Fruit fly (Drosophila melanogaster) whole organism, wandering third instar larva: ENCODE data around the gene CG7886.

ENCODE experiments used
- Abd-B ChIP-seq: fragments of >200 bp; optimal IDR thresholded peaks from 2 replicates; lab custom pipeline; 2017; ENCODE audit warnings: missing biosample characterization, missing genetic modification characterization
- CG32264 ChIP-seq: fragments of 200-800 bp; sonication (Bioruptor generic); optimal IDR thresholded peaks from 2 replicates; lab custom pipeline; 2016; ENCODE audit warnings: missing biosample characterization, missing genetic modification characterization
- Dif ChIP-seq: fragments of 200-275, 200-300 bp; sonication (Bioruptor generic); optimal IDR thresholded peaks from 2 replicates; lab custom pipeline; 2018; ENCODE audit warnings: missing biosample characterization, missing genetic modification characterization; ENCODE audit not compliant: partially characterized antibody
- GATAd ChIP-seq: sonication (Bioruptor generic); optimal IDR thresholded peaks from 2 replicates; lab custom pipeline; 2016; ENCODE audit warnings: missing biosample characterization, missing genetic modification characterization
- HLH106 ChIP-seq: fragments of 200-800 bp; optimal IDR thresholded peaks from 3 replicates; lab custom pipeline; 2019; ENCODE audit warnings: missing biosample characterization, mild to moderate bottlenecking, missing genetic modification characterization, moderate library complexity
- Hnf4 ChIP-seq: fragments of 200-800 bp; sonication (Bioruptor generic); optimal IDR thresholded peaks from 2 replicates; lab custom pipeline; 2016; ENCODE audit warnings: missing biosample characterization, mild to moderate bottlenecking, missing genetic modification characterization
- Hr78 ChIP-seq: fragments of >200 bp; optimal IDR thresholded peaks from 2 replicates; lab custom pipeline; 2017; ENCODE audit warnings: missing biosample characterization, missing genetic modification characterization
- Hr83 ChIP-seq: fragments of 200-300 bp; sonication (Bioruptor generic); optimal IDR thresholded peaks from 2 replicates; lab custom pipeline; 2016; ENCODE audit warnings: missing biosample characterization, mild to moderate bottlenecking, missing genetic modification characterization, moderate library complexity; ENCODE audit not compliant: poor library complexity, severe bottlenecking
- Jra ChIP-seq: sonication (Bioruptor generic); optimal IDR thresholded peaks from 2 replicates; lab custom pipeline; 2016; ENCODE audit warnings: missing biosample characterization, missing genetic modification characterization
- Mio ChIP-seq: sonication (Bioruptor generic); optimal IDR thresholded peaks from 2 replicates; lab custom pipeline; 2016; ENCODE audit warnings: missing biosample characterization, missing genetic modification characterization
- Myc ChIP-seq: fragments of >200 bp; optimal IDR thresholded peaks from 2 replicates; lab custom pipeline; 2017
- N ChIP-seq: fragments of >200 bp; optimal IDR thresholded peaks from 2 replicates; lab custom pipeline; 2018; ENCODE audit warnings: missing biosample characterization, missing external identifiers, missing genetic modification characterization
- OdsH ChIP-seq: fragments of 200-800 bp; sonication (Bioruptor generic); optimal IDR thresholded peaks from 2 replicates; lab custom pipeline; 2016; ENCODE audit warnings: missing biosample characterization, mild to moderate bottlenecking, missing genetic modification characterization
- Rel ChIP-seq, 2 experiments: fragments of 200-800 bp; sonication (Bioruptor generic) in 1 of 2; optimal IDR thresholded peaks; 2 replicates in 1 of 2; 3 replicates in 1 of 2; lab custom pipeline; 2016 to 2019; ENCODE audit warnings: mild to moderate bottlenecking in 2 of 2, missing biosample characterization in 2 of 2, missing genetic modification characterization in 2 of 2, moderate library complexity in 1 of 2
- Sp1 ChIP-seq: fragments of 200-800 bp; sonication (Bioruptor generic); optimal IDR thresholded peaks from 3 replicates; lab custom pipeline; 2019; ENCODE audit warnings: missing biosample characterization, mild to moderate bottlenecking, missing genetic modification characterization, moderate library complexity
- Vsx2 ChIP-seq: fragments of 200-300, 225-300 bp; sonication (Bioruptor generic); optimal IDR thresholded peaks from 2 replicates; lab custom pipeline; 2018; ENCODE audit warnings: missing biosample characterization, missing genetic modification characterization; ENCODE audit not compliant: partially characterized antibody
- br ChIP-seq: fragments of 200-800 bp; sonication (Bioruptor generic); optimal IDR thresholded peaks from 2 replicates; lab custom pipeline; 2016; ENCODE audit warnings: missing biosample characterization, missing genetic modification characterization
- brk ChIP-seq: fragments of 200-800 bp; sonication (Bioruptor generic); optimal IDR thresholded peaks from 2 replicates; lab custom pipeline; 2016; ENCODE audit warnings: missing biosample characterization, mild to moderate bottlenecking, missing genetic modification characterization
- dl ChIP-seq, 2 experiments: fragments of 175-275, 200-275 bp in 1 of 2; fragments of 200-275 bp in 1 of 2; sonication (Bioruptor generic); optimal IDR thresholded peaks; lab custom pipeline; 2018; ENCODE audit warnings: mild to moderate bottlenecking in 2 of 2, missing biosample characterization in 2 of 2, missing genetic modification characterization in 2 of 2, moderate library complexity in 2 of 2; ENCODE audit not compliant: partially characterized antibody in 2 of 2, insufficient read depth in 1 of 2
- dsf ChIP-seq: sonication (Bioruptor generic); optimal IDR thresholded peaks from 2 replicates; lab custom pipeline; 2016; ENCODE audit warnings: missing biosample characterization, missing genetic modification characterization, borderline replicate concordance
- foxo ChIP-seq, 2 experiments: fragments of 200-800 bp; sonication (Bioruptor generic); optimal IDR thresholded peaks; 2 replicates in 1 of 2; 3 replicates in 1 of 2; lab custom pipeline; 2016 to 2017; ENCODE audit warnings: missing biosample characterization in 2 of 2, missing genetic modification characterization in 2 of 2
- fru ChIP-seq: fragments of 200-800 bp; sonication (Bioruptor generic); optimal IDR thresholded peaks from 3 replicates; lab custom pipeline; 2016; ENCODE audit warnings: missing biosample characterization, mild to moderate bottlenecking, missing genetic modification characterization
- h ChIP-seq: fragments of 200-800 bp; sonication (Bioruptor generic); optimal IDR thresholded peaks from 3 replicates; lab custom pipeline; 2016; ENCODE audit warnings: missing biosample characterization, mild to moderate bottlenecking, missing genetic modification characterization
- jim ChIP-seq: fragments of 175-275, 200-325 bp; sonication (Bioruptor generic); optimal IDR thresholded peaks from 2 replicates; lab custom pipeline; 2016; ENCODE audit warnings: missing biosample characterization, mild to moderate bottlenecking, missing genetic modification characterization
- lola ChIP-seq: fragments of >200 bp; optimal IDR thresholded peaks from 2 replicates; lab custom pipeline; 2017; ENCODE audit warnings: missing biosample characterization, missing genetic modification characterization
- pan ChIP-seq: fragments of >200 bp; optimal IDR thresholded peaks from 2 replicates; lab custom pipeline; 2017
- rgr ChIP-seq: fragments of 200-800 bp; sonication (Bioruptor generic); optimal IDR thresholded peaks from 3 replicates; lab custom pipeline; 2016; ENCODE audit warnings: missing biosample characterization, mild to moderate bottlenecking, missing genetic modification characterization
- sage ChIP-seq: fragments of 200-800 bp; sonication (Bioruptor generic); optimal IDR thresholded peaks from 2 replicates; lab custom pipeline; 2016; ENCODE audit warnings: missing biosample characterization, mild to moderate bottlenecking, missing genetic modification characterization
- tai ChIP-seq: sonication (Bioruptor generic); optimal IDR thresholded peaks from 2 replicates; lab custom pipeline; 2016; ENCODE audit warnings: missing biosample characterization, missing genetic modification characterization
- usp ChIP-seq: fragments of >200 bp; optimal IDR thresholded peaks from 2 replicates; lab custom pipeline; 2017; ENCODE audit warnings: missing biosample characterization, missing genetic modification characterization
- woc ChIP-seq: sonication (Bioruptor generic); optimal IDR thresholded peaks from 2 replicates; lab custom pipeline; 2016; ENCODE audit warnings: missing biosample characterization, mild to moderate bottlenecking, missing genetic modification characterization

Gene CG7886

dm6 chr3R:14631911-14632310, 10.5 kb downstream of the CG7886 start:
- TF ChIP-seq br (GFP tag; lab: Kevin White, UChicago) (no peak), lola (GFP tag; lab: Kevin White, UChicago) (no peak), Rel (GFP tag; optimal IDR thresholded peaks at IDR 0.05; lab: Kevin White, UChicago) (no peak), Rel (tag; optimal IDR thresholded peaks at IDR 0.05; lab: Kevin White, UChicago) (no peak), Mio (GFP tag; lab: Kevin White, UChicago) (no peak), Abd-B (no peak), tai (no peak), rgr (GFP tag; lab: Kevin White, UChicago) (no peak), CG32264 (GFP tag; lab: Kevin White, UChicago) (no peak), jim (GFP tag; lab: Kevin White, UChicago) (no peak), usp (GFP tag; lab: Kevin White, UChicago) (no peak), dsf (GFP tag; lab: Kevin White, UChicago) (no peak), Hnf4 (no peak), fru (GFP tag; lab: Kevin White, UChicago) (no peak), h (no peak), Vsx2 (GFP tag; lab: Kevin White, UChicago) (no peak), Hr78 (GFP tag; lab: Kevin White, UChicago) (no peak)
- TF ChIP-seq, all 38 proteins: peak for 0

dm6 chr3R:14630119-14630623, 12.2 kb downstream of the CG7886 start, which contains the start of gene Cad88C:
Cad88C (plus strand) TSS chr3R:14630478.
- TF ChIP-seq pan (lab: Kevin White, UChicago) (no peak), Mio (GFP tag; lab: Kevin White, UChicago) (no peak), Vsx2 (GFP tag; lab: Kevin White, UChicago) (peak; percentile 41)

dm6 chr3R:14626781-14627180, 15.6 kb downstream of the CG7886 start:
- TF ChIP-seq sage (GFP tag; lab: Kevin White, UChicago) (no peak), N (no peak), h (no peak), Hr83 (GFP tag; lab: Kevin White, UChicago) (no peak), Rel (GFP tag; optimal IDR thresholded peaks at IDR 0.05; lab: Kevin White, UChicago) (no peak), Rel (tag; optimal IDR thresholded peaks at IDR 0.05; lab: Kevin White, UChicago) (peak; percentile 56), brk (GFP tag; lab: Kevin White, UChicago) (no peak), Dif (GFP tag; lab: Kevin White, UChicago) (no peak), dl (GFP tag; optimal IDR thresholded peaks at IDR 0.05; lab: Kevin White, UChicago; ENCODE audit: insufficient read depth in 1 of 2, partially characterized antibody in 2 of 2) (no peak)

dm6 chr3R:14625215-14626156, 16.9 kb downstream of the CG7886 start, which contains the start of the genes put and His4r:
put (minus strand) TSS chr3R:14625703.
His4r (plus strand) TSS chr3R:14625755.
- TF ChIP-seq Myc (lab: Kevin White, UChicago) (no peak), GATAd (GFP tag; lab: Kevin White, UChicago) (no peak), Abd-B (no peak), N (no peak), woc (peak; percentile 3), Rel (GFP tag; optimal IDR thresholded peaks at IDR 0.05; lab: Kevin White, UChicago) (no peak), Rel (tag; optimal IDR thresholded peaks at IDR 0.05; lab: Kevin White, UChicago) (peak; percentile 34), HLH106 (tag; lab: Kevin White, UChicago) (peak; percentile 18), OdsH (GFP tag; lab: Kevin White, UChicago) (peak; percentile 9), Hr83 (GFP tag; lab: Kevin White, UChicago) (peak; percentile 28), foxo (GFP tag; optimal IDR thresholded peaks at IDR 0.05; lab: Kevin White, UChicago) (peak in 1 of 2 experiments; percentile 39), sage (GFP tag; lab: Kevin White, UChicago) (no peak), rgr (GFP tag; lab: Kevin White, UChicago) (peak; percentile 59), Jra (GFP tag; lab: Kevin White, UChicago) (peak; percentile 35), pan (lab: Kevin White, UChicago) (no peak), Sp1 (GFP tag; lab: Kevin White, UChicago) (peak; percentile 44), tai (no peak), Hr78 (GFP tag; lab: Kevin White, UChicago) (no peak), Hnf4 (no peak), h (peak; percentile 60)
